Fruit fly (Drosophila melanogaster) whole organism, pupa: ENCODE data around the gene Rel.

Experiments used
- CG12605 ChIP-seq: fragments of 200-800 bp; sonication (Bioruptor generic); IDR thresholded peaks from 2 replicates; pipeline ENCODE4 v1.3.6; 2022; ENCODE audit warnings: missing biosample characterization, missing genetic modification characterization
- CG13204 ChIP-seq: fragments of 200-800 bp; sonication (Bioruptor generic); optimal IDR thresholded peaks from 2 replicates; lab custom pipeline; 2018; ENCODE audit warnings: missing biosample characterization, mild to moderate bottlenecking, missing genetic modification characterization, moderate library complexity
- CG17806 ChIP-seq: fragments of 200-800 bp; sonication (Bioruptor generic); optimal IDR thresholded peaks from 2 replicates; lab custom pipeline; 2018; ENCODE audit warnings: missing biosample characterization, mild to moderate bottlenecking, missing genetic modification characterization, moderate library complexity
- CG34367 ChIP-seq: fragments of 200-800 bp; sonication (Bioruptor generic); optimal IDR thresholded peaks from 2 replicates; lab custom pipeline; 2018; ENCODE audit warnings: missing biosample characterization, mild to moderate bottlenecking, missing genetic modification characterization
- CG8159 ChIP-seq: fragments of 200-800 bp; sonication (Bioruptor generic); optimal IDR thresholded peaks from 3 replicates; lab custom pipeline; 2018; ENCODE audit warnings: missing biosample characterization, mild to moderate bottlenecking, missing genetic modification characterization, moderate library complexity
- EcR ChIP-seq: fragments of 200-800 bp; sonication (Bioruptor generic); optimal IDR thresholded peaks from 3 replicates; lab custom pipeline; 2019; ENCODE audit warnings: missing biosample characterization, missing genetic modification characterization, mild to moderate bottlenecking, moderate library complexity, missing genetic modification reagents
- Pif1A ChIP-seq: fragments of 200-800 bp; sonication (Bioruptor generic); optimal IDR thresholded peaks from 3 replicates; lab custom pipeline; 2016; ENCODE audit warnings: missing biosample characterization, missing genetic modification characterization
- Pif1B ChIP-seq: fragments of 200-800 bp; sonication (Bioruptor generic); optimal IDR thresholded peaks from 3 replicates; lab custom pipeline; 2016; ENCODE audit warnings: missing biosample characterization, missing genetic modification characterization
- Snoo ChIP-seq: fragments of 200-800 bp; sonication (Bioruptor generic); optimal IDR thresholded peaks from 3 replicates; lab custom pipeline; 2017; ENCODE audit warnings: missing biosample characterization, mild to moderate bottlenecking, missing genetic modification characterization, inconsistent platforms
- gl ChIP-seq: fragments of 200-800 bp; sonication (Bioruptor generic); optimal IDR thresholded peaks from 2 replicates; lab custom pipeline; 2018; ENCODE audit warnings: missing biosample characterization, mild to moderate bottlenecking, missing genetic modification characterization

dm6 chr3R:9028690-9029089 is 19.1 kb downstream of the Rel start:
- TF ChIP-seq CG12605 (GFP tag; lab: Robert Waterston, UW) (no peak), EcR (GFP tag; lab: Kevin White, UChicago) (no peak), Snoo (tag; lab: Kevin White, UChicago) (no peak), CG8159 (tag; lab: Kevin White, UChicago) (no peak), gl (no peak), CG13204 (GFP tag; lab: Kevin White, UChicago) (no peak), Pif1A (GFP tag; lab: Kevin White, UChicago) (no peak), CG34367 (tag; lab: Kevin White, UChicago) (no peak), CG17806 (tag; lab: Kevin White, UChicago) (no peak), Pif1B (GFP tag; lab: Kevin White, UChicago) (no peak)
